Fruit fly (Drosophila melanogaster): ENCODE results near the gene CG33342.

The CG33342 gene

DNA sequence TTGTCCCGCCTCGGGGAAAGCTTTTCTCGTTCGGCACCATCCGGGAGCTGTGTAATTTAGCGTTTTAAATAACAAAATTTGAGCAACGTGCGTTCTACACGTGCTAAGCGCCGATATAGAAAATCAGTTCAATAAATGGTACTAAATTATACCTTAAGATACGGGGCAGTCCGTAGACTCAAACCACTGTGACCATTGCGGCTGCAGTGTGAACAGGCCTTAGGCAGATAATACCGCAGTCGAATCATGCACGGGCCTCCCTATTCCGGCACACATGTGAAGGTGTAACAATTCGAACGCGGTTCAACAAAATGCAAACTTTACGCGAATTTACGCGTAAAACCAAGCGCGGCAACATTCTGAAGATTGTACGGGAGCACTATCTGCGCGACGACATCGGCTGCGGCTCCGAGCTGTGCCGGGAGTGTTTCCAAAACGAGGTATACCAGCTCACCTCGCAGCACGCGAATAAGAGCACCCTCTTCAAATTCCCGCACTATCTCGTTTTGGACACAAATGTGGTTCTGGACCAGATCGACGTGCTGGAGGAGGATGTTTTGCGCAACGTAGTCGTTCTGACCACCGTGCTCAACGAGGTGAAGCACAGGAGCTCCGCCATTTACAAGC, 43.4 kb upstream of the CG33342 start, which contains the start of the genes Rrp5 and Dis3 (continued):
- TF ChIP-seq crp (GFP tag; optimal IDR thresholded peaks at IDR 0.05): peak in 1 of 2 experiments; percentile 66
- peak; percentile 42; the same call in 1 of the 2 replicates for TF ChIP-seq CG10366 (GFP tag; IDR thresholded peaks at IDR 0.05)
- peak; percentile 38 for TF ChIP-seq Bdp1 (GFP tag; optimal IDR thresholded peaks at IDR 0.05)
- no peak for TF ChIP-seq ro (GFP tag; IDR thresholded peaks at IDR 0.05)
- TF ChIP-seq vfl (GFP tag; optimal IDR thresholded peaks at IDR 0.05): no peak
- peak; percentile 86 for TF ChIP-seq MESR4 (GFP tag; optimal IDR thresholded peaks at IDR 0.05)
- no peak for TF ChIP-seq CG31224 (GFP tag; IDR thresholded peaks at IDR 0.05)
- TF ChIP-seq CG1603 (tag; optimal IDR thresholded peaks at IDR 0.05): peak; percentile 94
- peak; percentile 18 for TF ChIP-seq emc (GFP tag; optimal IDR thresholded peaks at IDR 0.05)
- TF ChIP-seq Dip2 (GFP tag; IDR thresholded peaks at IDR 0.05): no peak
- peak; percentile 45 for TF ChIP-seq Dip3 (GFP tag; optimal IDR thresholded peaks at IDR 0.05)
- peak; percentile 31 for TF ChIP-seq Side (GFP tag; optimal IDR thresholded peaks at IDR 0.05)
- TF ChIP-seq CG10267 (tag; optimal IDR thresholded peaks at IDR 0.05): no peak
- 0 out of 2 replicates have a peak, but pooled peaks have one; percentile 10 for TF ChIP-seq al (GFP tag; IDR thresholded peaks at IDR 0.05)
- peak; percentile 40 for TF ChIP-seq Hsf (GFP tag; optimal IDR thresholded peaks at IDR 0.05)
- no peak; the same call in 2 of the 3 replicates for TF ChIP-seq z (GFP tag; IDR thresholded peaks at IDR 0.05)
- TF ChIP-seq CG14860 (GFP tag; IDR thresholded peaks at IDR 0.05; ENCODE audit: partially characterized antibody): 0 out of 3 replicates have a peak, but pooled peaks have one; percentile 20
- TF ChIP-seq Fer2 (tag; optimal IDR thresholded peaks at IDR 0.05): no peak
- TF ChIP-seq lola (GFP tag; optimal IDR thresholded peaks at IDR 0.05): no peak
- TF ChIP-seq CG15696 (tag; optimal IDR thresholded peaks at IDR 0.05): peak; percentile 29
- TF ChIP-seq CG3163 (GFP tag; optimal IDR thresholded peaks at IDR 0.05): peak; percentile 14
- no peak for TF ChIP-seq eve (GFP tag; optimal IDR thresholded peaks at IDR 0.05)
- peak; percentile 87 for TF ChIP-seq cwo (GFP tag; optimal IDR thresholded peaks at IDR 0.05)
- no peak for TF ChIP-seq abd-A (tag; optimal IDR thresholded peaks at IDR 0.05)
- no peak for TF ChIP-seq CG11696 (GFP tag; IDR thresholded peaks at IDR 0.05)
- TF ChIP-seq CG14014 (GFP tag; IDR thresholded peaks at IDR 0.05): peak; percentile 38; the same call in 1 of the 2 replicates
- peak; percentile 39; the same call in 1 of the 2 replicates for TF ChIP-seq unc-4 (GFP tag; IDR thresholded peaks at IDR 0.05; ENCODE audit: partially characterized antibody)
- TF ChIP-seq HmgZ (tag; optimal IDR thresholded peaks at IDR 0.05): peak; percentile 84
- TF ChIP-seq CG4617 (GFP tag; optimal IDR thresholded peaks at IDR 0.05; ENCODE audit: borderline replicate concordance): peak; percentile 96
- no peak for TF ChIP-seq Dek (tag; optimal IDR thresholded peaks at IDR 0.05)
- TF ChIP-seq ftz-f1 (GFP tag; optimal IDR thresholded peaks at IDR 0.05): peak; percentile 37
- peak; percentile 52 for TF ChIP-seq sens-2 (GFP tag; IDR thresholded peaks at IDR 0.05)
- TF ChIP-seq Abd-B (GFP tag; optimal IDR thresholded peaks at IDR 0.05): no peak
- TF ChIP-seq vnd (GFP tag; IDR thresholded peaks at IDR 0.05; ENCODE audit: partially characterized antibody): 0 out of 3 replicates have a peak, but pooled peaks have one; percentile 26
- TF ChIP-seq mam (GFP tag; optimal IDR thresholded peaks at IDR 0.05): peak; percentile 16
- TF ChIP-seq sc (optimal IDR thresholded peaks at IDR 0.05): no peak
- TF ChIP-seq sc (GFP tag; optimal IDR thresholded peaks at IDR 0.05): no peak
- TF ChIP-seq CG16813 (GFP tag; IDR thresholded peaks at IDR 0.05; ENCODE audit: partially characterized antibody): peak; percentile 36; the same call in 1 of the 3 replicates
- no peak for TF ChIP-seq jing (GFP tag; optimal IDR thresholded peaks at IDR 0.05)
- TF ChIP-seq fu2 (GFP tag; optimal IDR thresholded peaks at IDR 0.05): peak; percentile 38
- peak; percentile 42; the same call in 1 of the 2 replicates for TF ChIP-seq CG11085 (GFP tag; IDR thresholded peaks at IDR 0.05)
- peak; percentile 77 for TF ChIP-seq CG9932 (GFP tag; IDR thresholded peaks at IDR 0.05)
- TF ChIP-seq Bgb (GFP tag; IDR thresholded peaks at IDR 0.05; ENCODE audit: partially characterized antibody): peak; percentile 44; the same call in 1 of the 2 replicates
- TF ChIP-seq BEAF-32 (GFP tag; optimal IDR thresholded peaks at IDR 0.05): peak; percentile 61
- peak; percentile 38; the same call in 1 of the 2 replicates for TF ChIP-seq ttk (GFP tag; IDR thresholded peaks at IDR 0.05)

Measured in whole organism, embryonic.